Fruit fly (Drosophila melanogaster) whole organism, prepupa: ENCODE results near the gene RfC38.
A peak's percentile ranks its signal among the peaks of the same experiment; 100 is the strongest.

ENCODE experiments used
- Blimp-1 ChIP-seq: fragments of 200-800 bp; sonication (Bioruptor generic); optimal IDR thresholded peaks from 3 replicates; lab custom pipeline; 2017; ENCODE audit warnings: missing biosample characterization, missing genetic modification characterization, mild to moderate bottlenecking, moderate library complexity, missing genetic modification reagents
- CG11294 ChIP-seq: fragments of 200-800 bp; sonication (Bioruptor generic); IDR thresholded peaks from 2 replicates; pipeline ENCODE4 v1.3.6; 2022; ENCODE audit warnings: missing biosample characterization, missing genetic modification characterization
- CG16779 ChIP-seq: fragments of 200-800 bp; sonication (Bioruptor generic); optimal IDR thresholded peaks from 3 replicates; lab custom pipeline; 2017; ENCODE audit warnings: missing biosample characterization, mild to moderate bottlenecking, missing genetic modification characterization
- CG3032 ChIP-seq: fragments of 200-800 bp; optimal IDR thresholded peaks from 2 replicates; lab custom pipeline; 2019; ENCODE audit warnings: missing biosample characterization, mild to moderate bottlenecking, missing genetic modification characterization, moderate library complexity
- CG32006 ChIP-seq: fragments of 200-800 bp; sonication (Bioruptor generic); optimal IDR thresholded peaks from 3 replicates; lab custom pipeline; 2017; ENCODE audit warnings: missing biosample characterization, mild to moderate bottlenecking, missing genetic modification characterization
- CG3919 ChIP-seq: fragments of 200-800 bp; sonication (Bioruptor generic); optimal IDR thresholded peaks from 3 replicates; lab custom pipeline; 2016; ENCODE audit warnings: missing biosample characterization, missing genetic modification characterization
- CG6163 ChIP-seq: fragments of 200-800 bp; sonication (Bioruptor generic); IDR thresholded peaks from 3 replicates; pipeline ENCODE4 v1.3.6; 2022; ENCODE audit warnings: missing biosample characterization, missing genetic modification characterization
- CG6276 ChIP-seq: fragments of 200-800 bp; sonication (Bioruptor generic); optimal IDR thresholded peaks from 2 replicates; lab custom pipeline; 2017; ENCODE audit warnings: missing biosample characterization, mild to moderate bottlenecking, missing genetic modification characterization
- CG6854 ChIP-seq: fragments of 200-800 bp; sonication (Bioruptor generic); optimal IDR thresholded peaks from 2 replicates; lab custom pipeline; 2017; ENCODE audit warnings: missing biosample characterization, mild to moderate bottlenecking, missing genetic modification characterization
- CG7368 ChIP-seq: fragments of 200-800 bp; sonication (Bioruptor generic); optimal IDR thresholded peaks from 3 replicates; lab custom pipeline; 2016; ENCODE audit warnings: missing biosample characterization, missing genetic modification characterization
- CG8119 ChIP-seq: fragments of 200-800 bp; sonication (Bioruptor generic); IDR thresholded peaks from 3 replicates; pipeline ENCODE4 v1.3.6; 2022; ENCODE audit warnings: missing biosample characterization, missing genetic modification characterization
- CG9139 ChIP-seq: fragments of 200-800 bp; sonication (Bioruptor generic); optimal IDR thresholded peaks from 3 replicates; lab custom pipeline; 2017; ENCODE audit warnings: missing biosample characterization, mild to moderate bottlenecking, missing genetic modification characterization
- Eip75B ChIP-seq: fragments of 200-800 bp; sonication (Bioruptor generic); optimal IDR thresholded peaks from 3 replicates; lab custom pipeline; 2016; ENCODE audit warnings: missing biosample characterization, missing genetic modification characterization
- Eip78C ChIP-seq: fragments of 200-800 bp; sonication (Bioruptor generic); peaks from one replicate; lab custom pipeline; 2016; ENCODE audit warnings: missing biosample characterization, missing genetic modification characterization
- Eip93F ChIP-seq: fragments of 200-800 bp; sonication (Bioruptor generic); optimal IDR thresholded peaks from 2 replicates; lab custom pipeline; 2016; ENCODE audit warnings: missing biosample characterization, mild to moderate bottlenecking, missing genetic modification characterization
- Ets21C ChIP-seq: fragments of 200-800 bp; sonication (Bioruptor generic); optimal IDR thresholded peaks from 3 replicates; lab custom pipeline; 2016; ENCODE audit warnings: missing biosample characterization, missing genetic modification characterization
- Hr39 ChIP-seq: fragments of 200-800 bp; sonication (Bioruptor generic); optimal IDR thresholded peaks from 2 replicates; lab custom pipeline; 2016; ENCODE audit warnings: missing biosample characterization, missing genetic modification characterization
- Hr4 ChIP-seq: fragments of 200-800 bp; sonication (Bioruptor generic); optimal IDR thresholded peaks from 3 replicates; lab custom pipeline; 2016; ENCODE audit warnings: missing biosample characterization, missing genetic modification characterization
- Lpt ChIP-seq: fragments of 200-800 bp; sonication (Bioruptor generic); optimal IDR thresholded peaks from 3 replicates; lab custom pipeline; 2016; ENCODE audit warnings: missing biosample characterization, missing genetic modification characterization
- Met ChIP-seq: fragments of 200-800 bp; sonication (Bioruptor generic); optimal IDR thresholded peaks from 3 replicates; lab custom pipeline; 2016; ENCODE audit warnings: missing biosample characterization, missing genetic modification characterization
- Smox ChIP-seq: fragments of 200-800 bp; sonication (Bioruptor generic); optimal IDR thresholded peaks from 3 replicates; lab custom pipeline; 2016; ENCODE audit warnings: missing biosample characterization, missing genetic modification characterization
- Sox15 ChIP-seq: fragments of 200-800 bp; sonication (Bioruptor generic); optimal IDR thresholded peaks from 3 replicates; lab custom pipeline; 2016; ENCODE audit warnings: missing biosample characterization, missing genetic modification characterization
- achi ChIP-seq: fragments of 200-800 bp; sonication (Bioruptor generic); optimal IDR thresholded peaks from 3 replicates; lab custom pipeline; 2016; ENCODE audit warnings: missing biosample characterization, missing genetic modification characterization
- dac ChIP-seq: fragments of 200-800 bp; sonication (Bioruptor generic); optimal IDR thresholded peaks from 2 replicates; lab custom pipeline; 2017; ENCODE audit warnings: missing biosample characterization, mild to moderate bottlenecking, missing genetic modification characterization
- dsx ChIP-seq: fragments of 200-800 bp; optimal IDR thresholded peaks from 3 replicates; lab custom pipeline; 2019; ENCODE audit warnings: missing biosample characterization, mild to moderate bottlenecking, missing genetic modification characterization, moderate library complexity; ENCODE audit not compliant: poor library complexity, severe bottlenecking
- eg ChIP-seq: fragments of 200-800 bp; sonication (Bioruptor generic); IDR thresholded peaks from 3 replicates; pipeline ENCODE4 v1.3.6; 2022; ENCODE audit warnings: missing biosample characterization, missing genetic modification characterization
- fd59A ChIP-seq: fragments of 200-800 bp; sonication (Bioruptor generic); optimal IDR thresholded peaks from 2 replicates; lab custom pipeline; 2017; ENCODE audit warnings: missing biosample characterization, mild to moderate bottlenecking, missing genetic modification characterization, missing genetic modification reagents
- fd85E ChIP-seq: fragments of 200-800 bp; sonication (Bioruptor generic); optimal IDR thresholded peaks from 3 replicates; lab custom pipeline; 2016; ENCODE audit warnings: missing biosample characterization, missing genetic modification characterization
- spab ChIP-seq: fragments of 200-800 bp; sonication (Bioruptor generic); optimal IDR thresholded peaks from 2 replicates; lab custom pipeline; 2017; ENCODE audit warnings: missing biosample characterization, mild to moderate bottlenecking, missing genetic modification characterization, missing genetic modification reagents
- svp ChIP-seq: fragments of 200-800 bp; sonication (Bioruptor generic); peaks from one replicate; lab custom pipeline; 2016; ENCODE audit warnings: missing biosample characterization, missing genetic modification characterization
- vri ChIP-seq: fragments of 200-800 bp; sonication (Bioruptor generic); optimal IDR thresholded peaks from 3 replicates; lab custom pipeline; 2016; ENCODE audit warnings: missing biosample characterization, mild to moderate bottlenecking, missing genetic modification characterization

Gene RfC38

dm6 chr2L:11175393-11176258, 45.2 kb upstream of the RfC38 start (continued):
- TF ChIP-seq Eip75B (GFP tag; lab: Kevin White, UChicago) (no peak), svp (GFP tag; lab: Kevin White, UChicago) (peak; percentile 58), CG6163 (GFP tag; lab: Robert Waterston, UW) (peak; percentile 57; the same call in 1 of the 3 replicates), vri (GFP tag; lab: Kevin White, UChicago) (no peak), CG3032 (tag; lab: Kevin White, UChicago) (peak; percentile 24)

DNA sequence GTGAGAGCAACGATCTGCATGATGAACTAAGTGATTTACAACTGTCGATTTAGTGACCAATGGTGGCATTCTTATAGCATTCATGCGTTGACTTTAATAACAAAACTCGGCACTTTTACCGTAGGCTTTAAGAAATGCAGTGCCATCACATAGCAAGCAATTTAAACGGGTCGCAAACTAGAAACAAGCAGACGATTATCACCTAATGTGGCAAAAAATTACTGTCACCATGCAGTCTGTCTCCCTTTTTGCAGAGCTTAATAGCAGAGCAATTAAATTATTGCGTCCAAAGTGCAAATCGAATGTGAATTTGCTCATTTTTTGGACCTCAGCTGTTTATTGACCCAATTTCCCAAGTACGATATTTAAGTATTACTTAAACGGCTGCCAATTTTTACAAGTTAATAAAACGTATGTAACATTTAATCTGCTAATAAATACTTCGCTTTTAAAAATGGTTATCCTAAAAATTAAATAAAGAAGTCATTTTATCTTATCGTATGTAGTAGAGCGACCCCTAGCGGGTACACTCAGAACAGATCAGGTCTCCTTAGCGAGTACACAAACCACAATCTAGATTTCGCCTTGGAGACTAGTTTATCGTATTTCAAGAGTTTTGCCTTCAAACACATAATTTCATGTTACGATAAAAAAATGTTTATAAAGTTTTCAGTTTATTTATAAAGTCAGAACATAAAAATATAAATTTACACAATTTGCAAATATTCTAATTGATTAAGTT, 41.3 kb upstream of the RfC38 start, which contains the start of gene Vm32E:
Vm32E (minus strand) TSS at position 51 of the 742 bp plus-strand sequence.
- TF ChIP-seq Hr4 (no peak), dsx (GFP tag; lab: Kevin White, UChicago) (no peak), CG8119 (no peak), CG6276 (GFP tag; lab: Kevin White, UChicago) (peak; percentile 7), Eip78C (peak; percentile 34), CG32006 (GFP tag; lab: Kevin White, UChicago) (no peak)

DNA sequence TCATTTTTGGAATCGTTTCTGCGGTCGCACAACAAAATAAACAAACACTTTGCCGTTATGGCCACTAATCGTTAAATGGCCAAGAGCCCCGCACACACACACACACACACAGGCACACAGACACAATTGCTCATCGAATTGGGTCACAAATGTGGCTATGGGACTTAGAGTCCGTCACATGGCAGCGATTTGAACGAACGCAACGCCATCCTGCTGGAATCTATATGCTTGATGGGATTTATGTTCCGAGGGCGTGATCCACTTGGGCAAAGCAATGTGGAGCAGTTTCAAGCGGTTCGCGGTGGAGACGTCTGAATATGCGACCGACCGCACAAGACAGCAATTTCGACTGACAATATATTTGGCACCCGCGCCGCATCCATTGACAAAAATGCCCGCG, 40.1 kb upstream of the RfC38 start:
- TF ChIP-seq CG16779 (tag; lab: Kevin White, UChicago): no peak
- 0 out of 3 replicates have a peak, but pooled peaks have one; percentile 18 for TF ChIP-seq eg (GFP tag; lab: Robert Waterston, UW)
- no peak for TF ChIP-seq Smox (GFP tag; lab: Kevin White, UChicago)
- TF ChIP-seq, all 60 proteins: peak for 1

DNA sequence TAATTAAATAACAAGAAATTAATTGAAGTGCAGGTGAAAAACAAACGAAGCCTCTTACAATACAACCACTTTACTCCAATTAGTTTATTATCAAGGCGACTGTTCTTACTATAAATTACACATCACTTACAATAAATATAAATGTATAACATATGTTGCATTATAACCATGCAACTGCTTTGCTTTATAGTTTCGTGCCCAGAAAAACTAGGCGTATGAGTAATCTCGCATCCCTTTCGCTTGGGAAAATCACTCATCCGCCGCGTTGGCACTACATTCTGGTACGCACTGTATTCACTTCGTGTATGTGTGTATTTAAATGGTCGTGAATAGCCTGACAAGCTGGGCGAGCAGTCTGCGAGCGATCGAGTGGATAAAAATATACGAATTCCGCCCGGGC, 39.5 kb upstream of the RfC38 start:
- TF ChIP-seq svp (GFP tag; lab: Kevin White, UChicago) (peak; percentile 12), Eip78C (peak; percentile 32), Hr4 (peak; percentile 9), CG32006 (GFP tag; lab: Kevin White, UChicago) (no peak)
- TF ChIP-seq, all 60 proteins: peak for 3

- peak; percentile 1 for TF ChIP-seq achi (GFP tag; lab: Kevin White, UChicago)
- no peak for TF ChIP-seq CG9139 (GFP tag; lab: Kevin White, UChicago)
- TF ChIP-seq eg (GFP tag; lab: Robert Waterston, UW): 0 out of 3 replicates have a peak, but pooled peaks have one; percentile 9
- peak; percentile 23 for TF ChIP-seq svp (GFP tag; lab: Kevin White, UChicago)
These were observed 38.5 kb upstream of the RfC38 start for dm6 chr2L:11168684-11169549.

- no peak for TF ChIP-seq CG11294
- no peak for TF ChIP-seq CG3919 (GFP tag; lab: Kevin White, UChicago)
- no peak for TF ChIP-seq CG8119
- TF ChIP-seq spab (GFP tag; lab: Kevin White, UChicago): no peak
- no peak for TF ChIP-seq CG32006 (GFP tag; lab: Kevin White, UChicago)
- TF ChIP-seq fd59A: no peak
- TF ChIP-seq fd85E: no peak
- no peak for TF ChIP-seq Lpt (GFP tag; lab: Kevin White, UChicago)
- TF ChIP-seq Eip78C: no peak
- TF ChIP-seq dac (GFP tag; lab: Kevin White, UChicago): no peak
- no peak for TF ChIP-seq Blimp-1
- no peak for TF ChIP-seq Ets21C (GFP tag; lab: Kevin White, UChicago)
- no peak for TF ChIP-seq CG3032 (tag; lab: Kevin White, UChicago)
- no peak for TF ChIP-seq CG6854 (GFP tag; lab: Kevin White, UChicago)
- TF ChIP-seq Sox15 (GFP tag; lab: Kevin White, UChicago): no peak
- no peak for TF ChIP-seq Met
- no peak for TF ChIP-seq Hr39 (GFP tag; lab: Kevin White, UChicago)
- TF ChIP-seq Eip93F (GFP tag; lab: Kevin White, UChicago): no peak
- TF ChIP-seq CG7368: no peak
These were observed 37.6 kb upstream of the RfC38 start for dm6 chr2L:11167997-11168396.
